Fruit fly (Drosophila melanogaster) whole organism, embryonic: ENCODE measurements around the gene CG18258.

ENCODE experiments used
- Ada2b ChIP-seq: fragments of 200-800 bp; sonication (Bioruptor generic); IDR thresholded peaks from 2 replicates; pipeline ENCODE4 v1.3.6; 2022; ENCODE audit warnings: missing biosample characterization, missing genetic modification characterization
- Bgb ChIP-seq: fragments of 200-800 bp; sonication (Bioruptor generic); IDR thresholded peaks from 2 replicates; pipeline ENCODE4 v1.3.6; 2022; ENCODE audit warnings: missing biosample characterization, missing genetic modification characterization; ENCODE audit not compliant: partially characterized antibody
- CG18764 ChIP-seq: fragments of 200-800 bp; sonication (Bioruptor generic); optimal IDR thresholded peaks from 3 replicates; lab custom pipeline; 2016; ENCODE audit warnings: missing biosample characterization, missing genetic modification characterization
- CG8281 ChIP-seq: fragments of 200-800 bp; sonication (Bioruptor generic); optimal IDR thresholded peaks from 2 replicates; lab custom pipeline; 2018; ENCODE audit warnings: missing biosample characterization, mild to moderate bottlenecking, missing genetic modification characterization, moderate library complexity
- CTCF ChIP-seq: fragments of 200-800 bp; sonication (Bioruptor generic); optimal IDR thresholded peaks from 2 replicates; lab custom pipeline; 2017; ENCODE audit warnings: missing biosample characterization, mild to moderate bottlenecking, missing genetic modification characterization, moderate library complexity
- Hr39 ChIP-seq: fragments of >200 bp; optimal IDR thresholded peaks from 2 replicates; lab custom pipeline; 2017
- Hr51 ChIP-seq, 2 experiments: fragments of 200-800 bp; sonication (Bioruptor generic); optimal IDR thresholded peaks; 2 replicates in 1 of 2; 3 replicates in 1 of 2; lab custom pipeline; 2016 to 2018; ENCODE audit warnings: missing biosample characterization in 2 of 2, missing genetic modification characterization in 2 of 2, mild to moderate bottlenecking in 1 of 2, moderate library complexity in 1 of 2
- Jarid2 ChIP-seq: fragments of 200-800 bp; sonication (Bioruptor generic); optimal IDR thresholded peaks from 3 replicates; lab custom pipeline; 2017; ENCODE audit warnings: mild to moderate bottlenecking, missing biosample characterization, missing genetic modification reagents, missing genetic modification characterization
- Rx ChIP-seq: fragments of 200-800 bp; sonication (Bioruptor generic); IDR thresholded peaks from 2 replicates; pipeline ENCODE4 v1.3.6; 2022; ENCODE audit warnings: missing biosample characterization, missing genetic modification characterization
- amos ChIP-seq: fragments of 200-800 bp; sonication (Bioruptor generic); IDR thresholded peaks from 2 replicates; pipeline ENCODE4 v1.3.6; 2022; ENCODE audit warnings: missing biosample characterization, missing genetic modification characterization; ENCODE audit not compliant: partially characterized antibody
- emc ChIP-seq: fragments of 200-800 bp; sonication (Bioruptor generic); optimal IDR thresholded peaks from 2 replicates; lab custom pipeline; 2016; ENCODE audit warnings: missing biosample characterization, missing genetic modification characterization
- gcm2 ChIP-seq: fragments of 200-800 bp; sonication (Bioruptor generic); optimal IDR thresholded peaks from 2 replicates; lab custom pipeline; 2016; ENCODE audit warnings: missing biosample characterization, missing genetic modification characterization
- tgo ChIP-seq: fragments of 200-800 bp; sonication (Bioruptor generic); IDR thresholded peaks from 3 replicates; pipeline ENCODE4 v1.3.6; 2022; ENCODE audit warnings: missing biosample characterization, missing genetic modification characterization
- vfl ChIP-seq: fragments of 200-800 bp; sonication (Bioruptor generic); optimal IDR thresholded peaks from 2 replicates; lab custom pipeline; 2016; ENCODE audit warnings: missing biosample characterization, missing genetic modification characterization

- no peak for TF ChIP-seq Rx (GFP tag; lab: Robert Waterston, UW)
- TF ChIP-seq Ada2b (GFP tag; lab: Robert Waterston, UW) = no peak
- no peak for TF ChIP-seq Bgb (GFP tag; lab: Robert Waterston, UW)
- no peak for TF ChIP-seq tgo (GFP tag; lab: Robert Waterston, UW)
- TF ChIP-seq emc (GFP tag; lab: Kevin White, UChicago) = no peak
- TF ChIP-seq amos (GFP tag; lab: Robert Waterston, UW) = no peak
- no peak for TF ChIP-seq CG8281
- TF ChIP-seq Hr39 (lab: Kevin White, UChicago) = no peak
- TF ChIP-seq vfl (GFP tag; lab: Kevin White, UChicago) = no peak
- no peak for TF ChIP-seq gcm2 (GFP tag; lab: Kevin White, UChicago)
- no peak for TF ChIP-seq Hr51 (GFP tag; optimal IDR thresholded peaks at IDR 0.05; lab: Kevin White, UChicago)
- TF ChIP-seq CTCF (GFP tag; lab: Kevin White, UChicago) = no peak
- no peak for TF ChIP-seq Jarid2 (GFP tag; lab: Kevin White, UChicago)
- TF ChIP-seq CG18764 (GFP tag; lab: Kevin White, UChicago) = no peak
Measured at dm6 chrX:17205028-17205427, 7.1 kb upstream of the CG18258 start.
